Fruit fly (Drosophila melanogaster): ENCODE measurements around the gene Rim.

Gene Rim

dm6 chr3R:17955737-17956136 is 39.4 kb upstream of the Rim start (continued):
- TF ChIP-seq Aef1 (GFP tag; IDR thresholded peaks at IDR 0.05) (no peak), ERR (GFP tag; optimal IDR thresholded peaks at IDR 0.05) (no peak), CG15514 (GFP tag; optimal IDR thresholded peaks at IDR 0.05) (peak; percentile 10), Xbp1 (GFP tag; optimal IDR thresholded peaks at IDR 0.05) (peak; percentile 45), CG30020 (tag; optimal IDR thresholded peaks at IDR 0.05) (no peak), pan (optimal IDR thresholded peaks at IDR 0.05) (no peak), pan (GFP tag; optimal IDR thresholded peaks at IDR 0.05 in 1 of 2, IDR thresholded peaks at IDR 0.05 in 1 of 2) (peak in 1 of 2 experiments; percentile 50), CG9797 (GFP tag; optimal IDR thresholded peaks at IDR 0.05) (no peak), Dfd (GFP tag; optimal IDR thresholded peaks at IDR 0.05) (no peak), HmgD (GFP tag; optimal IDR thresholded peaks at IDR 0.05) (no peak), Lim3 (GFP tag; IDR thresholded peaks at IDR 0.05) (no peak), CG6254 (GFP tag; optimal IDR thresholded peaks at IDR 0.05) (peak; percentile 22), CG8089 (GFP tag; optimal IDR thresholded peaks at IDR 0.05) (no peak), CG12104 (GFP tag; optimal IDR thresholded peaks at IDR 0.05) (no peak), CG1792 (GFP tag; optimal IDR thresholded peaks at IDR 0.05) (no peak), CG9727 (GFP tag; optimal IDR thresholded peaks at IDR 0.05) (peak; percentile 29), CG5180 (GFP tag; optimal IDR thresholded peaks at IDR 0.05) (no peak), CG13775 (GFP tag; optimal IDR thresholded peaks at IDR 0.05) (peak; percentile 12), phol (tag; optimal IDR thresholded peaks at IDR 0.05) (peak; percentile 55), pnt (GFP tag; optimal IDR thresholded peaks at IDR 0.05) (no peak), Asciz (GFP tag; optimal IDR thresholded peaks at IDR 0.05) (peak; percentile 33), CG6765 (GFP tag; optimal IDR thresholded peaks at IDR 0.05) (no peak), Bteb2 (GFP tag; optimal IDR thresholded peaks at IDR 0.05) (no peak), odd (GFP tag; optimal IDR thresholded peaks at IDR 0.05) (peak; percentile 9), exex (tag; optimal IDR thresholded peaks at IDR 0.05) (no peak), Rfx (GFP tag; IDR thresholded peaks at IDR 0.05) (peak; percentile 30; the same call in 1 of the 2 replicates), dmrt99B (tag; optimal IDR thresholded peaks at IDR 0.05) (peak; percentile 69), Deaf1 (tag; optimal IDR thresholded peaks at IDR 0.05) (no peak), ara (GFP tag; IDR thresholded peaks at IDR 0.05) (peak; percentile 44; the same call in 1 of the 2 replicates), CG34376 (GFP tag; optimal IDR thresholded peaks at IDR 0.05) (no peak), scrt (GFP tag; optimal IDR thresholded peaks at IDR 0.05) (peak; percentile 45), CG2120 (GFP tag; optimal IDR thresholded peaks at IDR 0.05) (no peak), H2.0 (GFP tag; IDR thresholded peaks at IDR 0.05) (no peak), CG17361 (GFP tag; IDR thresholded peaks at IDR 0.05) (0 out of 3 replicates have a peak, but pooled peaks have one; percentile 36), Ptx1 (GFP tag; IDR thresholded peaks at IDR 0.05) (peak; percentile 65), CG1529 (GFP tag; optimal IDR thresholded peaks at IDR 0.05) (peak; percentile 4), CG13123 (GFP tag; optimal IDR thresholded peaks at IDR 0.05) (no peak), sob (GFP tag; IDR thresholded peaks at IDR 0.05) (0 out of 2 replicates have a peak, but pooled peaks have one; percentile 41), CG11247 (GFP tag; IDR thresholded peaks at IDR 0.05) (no peak), hth (optimal IDR thresholded peaks at IDR 0.05) (no peak), CG31441 (GFP tag; IDR thresholded peaks at IDR 0.05) (peak; percentile 65), zen2 (GFP tag; IDR thresholded peaks at IDR 0.05; ENCODE audit: partially characterized antibody) (no peak), tna (GFP tag; IDR thresholded peaks at IDR 0.05; ENCODE audit: partially characterized antibody) (no peak), CG12391 (tag; optimal IDR thresholded peaks at IDR 0.05) (peak; percentile 51), Ssrp (tag; optimal IDR thresholded peaks at IDR 0.05) (peak; percentile 48), CG8359 (GFP tag; optimal IDR thresholded peaks at IDR 0.05; ENCODE audit: borderline replicate concordance) (no peak), CG31365 (tag; optimal IDR thresholded peaks at IDR 0.05) (no peak), ATbp (GFP tag; optimal IDR thresholded peaks at IDR 0.05) (peak; percentile 14), CG16863 (GFP tag; optimal IDR thresholded peaks at IDR 0.05) (no peak), schlank (tag; optimal IDR thresholded peaks at IDR 0.05) (no peak), Mrtf (GFP tag; IDR thresholded peaks at IDR 0.05) (no peak), gce (GFP tag; IDR thresholded peaks at IDR 0.05) (no peak)
